Worm (Caenorhabditis elegans): ENCODE measurements around the gene nlp-9.

- no peak for TF ChIP-seq B0310.2 (tag; optimal IDR thresholded peaks at IDR 0.05)
- TF ChIP-seq ceh-36 (tag; optimal IDR thresholded peaks at IDR 0.05), result no peak
- TF ChIP-seq ama-1 (optimal IDR thresholded peaks at IDR 0.05), result no peak
- no peak for TF ChIP-seq scrt-1 (GFP tag; IDR thresholded peaks at IDR 0.05)
- TF ChIP-seq F13C5.2 (tag; optimal IDR thresholded peaks at IDR 0.05), result no peak
- no peak for TF ChIP-seq tra-4 (tag; optimal IDR thresholded peaks at IDR 0.05)
- no peak for TF ChIP-seq tbx-37 (GFP tag; conservative IDR thresholded peaks at IDR 0.05)
- TF ChIP-seq flt-1 (GFP tag; IDR thresholded peaks at IDR 0.05), result no peak
- no peak for TF ChIP-seq tbx-11 (GFP tag; IDR thresholded peaks at IDR 0.05)
- no peak for TF ChIP-seq hnd-1 (tag; optimal IDR thresholded peaks at IDR 0.05)
- TF ChIP-seq hmbx-1 (tag; optimal IDR thresholded peaks at IDR 0.05), result no peak
Observed at ce11 chrV:4218268-4218667, 1.2 kb upstream of the nlp-9 start.

Measured in whole organism, early embryonic.